Fruit fly (Drosophila melanogaster) whole organism, prepupa: ENCODE data around the gene ind.

Experiments
- CG6792 ChIP-seq: fragments of 200-800 bp; sonication (Bioruptor generic); optimal IDR thresholded peaks from 3 replicates; lab custom pipeline; 2016; ENCODE audit warnings: missing biosample characterization, missing genetic modification characterization
- Eip93F ChIP-seq: fragments of 200-800 bp; sonication (Bioruptor generic); optimal IDR thresholded peaks from 2 replicates; lab custom pipeline; 2016; ENCODE audit warnings: missing biosample characterization, mild to moderate bottlenecking, missing genetic modification characterization
- OdsH ChIP-seq: fragments of 200-800 bp; sonication (Bioruptor generic); optimal IDR thresholded peaks from 3 replicates; lab custom pipeline; 2016; ENCODE audit warnings: missing biosample characterization, missing genetic modification characterization
- Sox15 ChIP-seq: fragments of 200-800 bp; sonication (Bioruptor generic); optimal IDR thresholded peaks from 3 replicates; lab custom pipeline; 2016; ENCODE audit warnings: missing biosample characterization, missing genetic modification characterization
- cyc ChIP-seq: fragments of 200-800 bp; sonication (Bioruptor generic); optimal IDR thresholded peaks from 3 replicates; lab custom pipeline; 2016; ENCODE audit warnings: missing biosample characterization, missing genetic modification characterization
- net ChIP-seq: fragments of 200-800 bp; sonication (Bioruptor generic); optimal IDR thresholded peaks from 3 replicates; lab custom pipeline; 2016; ENCODE audit warnings: missing biosample characterization, missing genetic modification characterization
- ss ChIP-seq, 2 experiments: fragments of 200-800 bp; sonication (Bioruptor generic); optimal IDR thresholded peaks; 2 replicates in 1 of 2; 3 replicates in 1 of 2; lab custom pipeline; 2017 to 2018; ENCODE audit warnings: mild to moderate bottlenecking in 2 of 2, missing biosample characterization in 2 of 2, missing genetic modification characterization in 2 of 2, moderate library complexity in 1 of 2

dm6 chr3L:15061605-15062004 lies 17.9 kb upstream of the ind start, which contains the start of gene CG13460:
- TF ChIP-seq cyc (no peak), Sox15 (GFP tag; lab: Kevin White, UChicago) (no peak), OdsH (no peak), CG6792 (GFP tag; lab: Kevin White, UChicago) (no peak), ss (GFP tag; optimal IDR thresholded peaks at IDR 0.05; lab: Kevin White, UChicago) (no peak), Eip93F (no peak), net (GFP tag; lab: Kevin White, UChicago) (no peak)
